Worm (Caenorhabditis elegans): Measurements from ENCODE around the gene flp-24.
A peak's percentile ranks its signal among the peaks of the same experiment; 100 is the strongest.

The flp-24 gene

ce11 chrIII:768528-768927 lies 43.6 kb downstream of the flp-24 start:
- no peak for TF ChIP-seq sem-2 (GFP tag; optimal IDR thresholded peaks at IDR 0.05)
- no peak for TF ChIP-seq mep-1 (tag; optimal IDR thresholded peaks at IDR 0.05)
- TF ChIP-seq blmp-1 (tag; optimal IDR thresholded peaks at IDR 0.05): no peak
- TF ChIP-seq ztf-11 (tag; optimal IDR thresholded peaks at IDR 0.05): no peak
- no peak for TF ChIP-seq zip-8 (tag; optimal IDR thresholded peaks at IDR 0.05)
- TF ChIP-seq ceh-83 (GFP tag; optimal IDR thresholded peaks at IDR 0.05): no peak
- no peak for TF ChIP-seq cnd-1 (tag; optimal IDR thresholded peaks at IDR 0.05)
- no peak for TF ChIP-seq lin-32 (GFP tag; optimal IDR thresholded peaks at IDR 0.05)
- TF ChIP-seq ham-2 (GFP tag; optimal IDR thresholded peaks at IDR 0.05): no peak
- no peak for TF ChIP-seq bed-3 (GFP tag; optimal IDR thresholded peaks at IDR 0.05)
- no peak for TF ChIP-seq elt-1 (tag; optimal IDR thresholded peaks at IDR 0.05; ENCODE audit: borderline replicate concordance, insufficient read depth)
- no peak for TF ChIP-seq flh-1 (GFP tag; optimal IDR thresholded peaks at IDR 0.05)
- no peak for TF ChIP-seq nhr-28 (tag; optimal IDR thresholded peaks at IDR 0.05)
- no peak for TF ChIP-seq hlh-1 (tag; optimal IDR thresholded peaks at IDR 0.05)
- TF ChIP-seq nhr-12 (tag; optimal IDR thresholded peaks at IDR 0.05): no peak
- no peak for TF ChIP-seq mab-5 (tag; optimal IDR thresholded peaks at IDR 0.05)
- no peak for TF ChIP-seq nhr-2 (tag; optimal IDR thresholded peaks at IDR 0.05)
- TF ChIP-seq elt-3 (tag; optimal IDR thresholded peaks at IDR 0.05): no peak
- TF ChIP-seq drap-1 (GFP tag; optimal IDR thresholded peaks at IDR 0.05): no peak
- TF ChIP-seq ceh-43 (GFP tag; optimal IDR thresholded peaks at IDR 0.05): no peak

ce11 chrIII:770958-771357 lies 46.0 kb downstream of the flp-24 start, which contains the start of gene tpst-2:
Gene tpst-2 (plus strand): TSS chrIII:771258.
- TF ChIP-seq blmp-1 (tag; optimal IDR thresholded peaks at IDR 0.05): no peak

- TF ChIP-seq unc-120 (tag; optimal IDR thresholded peaks at IDR 0.05; ENCODE audit: poor library complexity, severe bottlenecking) (no peak), hlh-1 (tag; optimal IDR thresholded peaks at IDR 0.05) (peak; percentile 26)
Observed at ce11 chrIII:772675-773074, 47.8 kb downstream of the flp-24 start.

- TF ChIP-seq lsy-2 (tag; optimal IDR thresholded peaks at IDR 0.05) (no peak), mep-1 (tag; optimal IDR thresholded peaks at IDR 0.05) (no peak)
Observed at ce11 chrIII:773114-773513, 48.2 kb downstream of the flp-24 start, which contains the start of gene cyn-6. Gene cyn-6 (plus strand): TSS chrIII:773414.

- TF ChIP-seq mab-5 (tag; optimal IDR thresholded peaks at IDR 0.05) (no peak), hlh-1 (tag; optimal IDR thresholded peaks at IDR 0.05) (no peak), sptf-1 (tag; optimal IDR thresholded peaks at IDR 0.05) (no peak), nhr-2 (tag; optimal IDR thresholded peaks at IDR 0.05) (no peak), bed-3 (GFP tag; optimal IDR thresholded peaks at IDR 0.05) (no peak), M03D4.4 (tag; optimal IDR thresholded peaks at IDR 0.05) (no peak), ceh-83 (GFP tag; optimal IDR thresholded peaks at IDR 0.05) (no peak), ces-1 (GFP tag; optimal IDR thresholded peaks at IDR 0.05) (no peak)
Observed at ce11 chrIII:775443-775842, 50.5 kb downstream of the flp-24 start.
